Worm (Caenorhabditis elegans): ENCODE measurements around the gene srw-40.

srw-40 gene

DNA sequence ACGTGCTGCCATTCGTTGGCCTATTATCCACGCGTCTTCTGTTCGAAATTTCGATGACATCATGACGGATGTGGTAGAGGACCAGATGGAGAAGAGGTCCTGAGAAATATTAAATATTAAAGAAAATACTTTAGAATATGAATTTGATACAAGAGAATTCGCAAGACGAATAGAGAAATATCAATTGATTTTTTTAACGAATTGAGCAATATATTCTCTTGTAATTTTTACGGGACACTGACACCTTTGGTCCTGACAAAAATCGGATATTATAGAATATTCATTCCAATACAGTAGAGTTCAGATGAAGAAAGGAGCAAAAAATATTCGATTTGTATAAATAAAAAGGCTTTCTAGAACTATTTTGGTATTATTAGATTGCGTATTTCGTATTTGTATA lies 27.8 kb downstream of the srw-40 start, which contains the start of gene C01F1.6:
C01F1.6 (minus strand) TSS at position 101 of the 400 bp plus-strand sequence.
- TF ChIP-seq swsn-7 (tag; optimal IDR thresholded peaks at IDR 0.05) (no peak), blmp-1 (tag; optimal IDR thresholded peaks at IDR 0.05) (no peak), lin-13 (GFP tag; optimal IDR thresholded peaks at IDR 0.05) (no peak), nhr-90 (tag; optimal IDR thresholded peaks at IDR 0.05; ENCODE audit: poor library complexity) (no peak), ceh-63 (GFP tag; optimal IDR thresholded peaks at IDR 0.05) (no peak), egl-27 (tag; optimal IDR thresholded peaks at IDR 0.05) (no peak), alr-1 (tag; optimal IDR thresholded peaks at IDR 0.05; ENCODE audit: borderline replicate concordance) (no peak), tlp-1 (tag; optimal IDR thresholded peaks at IDR 0.05) (no peak), mep-1 (tag; optimal IDR thresholded peaks at IDR 0.05) (no peak), sup-37 (GFP tag; optimal IDR thresholded peaks at IDR 0.05) (no peak), nhr-11 (tag; optimal IDR thresholded peaks at IDR 0.05) (no peak), hlh-4 (tag; optimal IDR thresholded peaks at IDR 0.05) (no peak), pax-3 (tag; optimal IDR thresholded peaks at IDR 0.05) (no peak), tbx-2 (tag; optimal IDR thresholded peaks at IDR 0.05) (no peak)

DNA sequence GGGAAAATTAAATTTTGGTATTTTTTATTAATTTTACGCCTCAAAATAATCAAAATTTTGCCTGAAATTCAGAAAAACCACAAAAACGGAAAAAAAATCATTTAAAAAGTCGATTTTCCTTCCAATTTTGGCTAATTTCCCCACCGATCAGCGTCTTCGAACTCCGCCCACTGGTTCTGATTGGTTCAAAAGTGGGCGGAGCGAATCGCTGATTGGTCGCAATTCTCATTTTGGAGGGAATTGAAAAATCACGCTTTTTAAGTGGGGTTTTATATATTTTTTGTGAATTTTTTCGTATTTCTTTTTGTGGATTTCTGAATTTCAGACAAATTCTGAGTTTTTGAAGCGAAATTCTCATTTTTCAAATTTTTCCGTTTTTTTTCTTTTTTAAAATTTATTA lies 29.0 kb downstream of the srw-40 start:
- TF ChIP-seq Y116A8C.19 (tag; optimal IDR thresholded peaks at IDR 0.05; ENCODE audit: borderline replicate concordance): no peak
- TF ChIP-seq nhr-84 (tag; optimal IDR thresholded peaks at IDR 0.05): no peak
- no peak for TF ChIP-seq unc-86 (tag; optimal IDR thresholded peaks at IDR 0.05)
- TF ChIP-seq efl-1 (optimal IDR thresholded peaks at IDR 0.05): no peak
- TF ChIP-seq efl-1 (GFP tag; optimal IDR thresholded peaks at IDR 0.05 in 1 of 2): peak in 1 of 2 experiments; percentile 4

DNA sequence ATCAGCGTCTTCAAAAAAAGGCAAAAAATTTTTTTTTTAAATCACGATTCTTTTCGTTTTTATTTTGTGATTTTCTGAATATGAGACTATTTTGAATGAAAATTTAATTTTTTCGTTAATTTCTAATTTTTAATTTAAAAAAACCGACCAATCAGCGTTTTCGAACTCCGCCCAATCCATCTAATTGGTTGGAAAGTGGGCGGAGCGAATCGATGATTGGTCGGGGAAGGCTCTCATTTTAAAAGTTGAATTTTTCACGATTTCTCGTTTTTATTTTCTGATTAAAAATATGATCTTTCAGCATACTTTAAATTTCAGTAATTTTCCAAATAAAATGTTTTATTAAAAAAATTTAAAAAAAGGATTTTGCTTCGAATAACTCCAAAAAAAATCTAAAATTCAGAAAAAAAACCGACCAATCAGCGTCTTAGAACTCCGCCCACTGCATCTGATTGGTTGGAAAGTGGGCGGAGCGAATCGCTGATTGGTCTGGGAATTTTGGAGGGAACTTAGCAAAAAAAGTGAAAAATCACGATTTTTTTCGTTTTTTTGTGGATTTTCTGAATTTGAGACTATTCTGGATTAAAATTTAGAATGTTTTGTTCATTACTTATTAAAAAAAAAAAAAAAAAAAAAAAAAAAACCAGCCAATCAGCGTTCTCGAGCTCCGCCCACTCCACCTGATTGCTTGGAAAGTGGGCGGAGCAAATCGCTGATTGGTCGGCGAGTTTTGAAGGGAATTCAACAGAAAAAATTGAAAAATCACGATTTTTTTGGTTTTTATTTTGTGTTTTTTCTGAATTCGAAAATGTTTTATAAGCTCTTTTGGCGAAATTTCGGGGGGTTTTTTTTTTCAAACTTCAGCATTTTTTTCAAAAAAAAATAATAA lies 31.4 kb downstream of the srw-40 start:
- TF ChIP-seq elt-2 (tag; optimal IDR thresholded peaks at IDR 0.05): no peak

DNA sequence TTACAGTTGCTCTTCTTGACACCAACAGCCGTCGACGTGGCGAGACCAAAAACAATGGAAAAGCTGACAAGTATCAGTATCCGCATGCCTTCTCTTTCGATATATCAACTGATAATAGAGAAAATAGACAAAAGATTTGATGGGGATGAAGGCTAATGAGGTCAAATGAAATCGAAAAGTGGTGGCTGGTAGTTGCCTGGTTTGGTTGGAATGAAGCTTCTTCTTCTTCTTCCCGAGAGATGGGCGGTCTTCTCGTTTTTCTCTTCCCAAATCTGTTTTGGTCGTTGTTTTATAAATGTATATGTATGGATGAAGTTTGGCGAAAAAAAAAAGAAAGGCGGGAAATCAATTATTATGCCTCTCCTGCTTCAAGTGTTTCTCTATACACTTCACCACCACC lies 34.2 kb downstream of the srw-40 start, which contains the start of gene C01F1.5:
C01F1.5 (minus strand) TSS at position 103 of the 400 bp plus-strand sequence.
- TF ChIP-seq blmp-1 (tag; optimal IDR thresholded peaks at IDR 0.05) (peak; percentile 75), sup-37 (GFP tag; optimal IDR thresholded peaks at IDR 0.05) (no peak), aly-2 (tag; optimal IDR thresholded peaks at IDR 0.05) (no peak)

DNA sequence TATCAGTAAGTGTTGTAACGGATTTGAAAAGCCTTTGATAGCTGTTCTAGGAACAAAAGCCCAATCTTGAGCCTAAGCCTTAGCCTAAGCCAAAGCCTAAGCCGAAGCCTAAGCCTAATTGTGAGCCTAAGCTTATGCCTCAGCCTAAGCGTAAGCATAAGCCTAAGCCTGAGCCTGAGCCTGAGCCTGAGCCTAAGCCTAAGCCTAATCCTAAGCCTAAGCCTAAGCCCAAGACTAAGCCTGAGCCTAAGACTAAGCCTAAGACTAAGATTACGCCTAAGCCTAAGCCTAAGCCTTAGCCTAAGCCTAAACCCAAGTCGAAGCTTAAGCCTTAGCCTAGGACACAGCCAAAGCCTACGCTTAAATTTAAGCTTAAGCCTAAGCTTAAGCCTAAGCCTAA lies 38.3 kb downstream of the srw-40 start:
- TF ChIP-seq ztf-11 (tag; optimal IDR thresholded peaks at IDR 0.05): no peak
- TF ChIP-seq aha-1 (tag; optimal IDR thresholded peaks at IDR 0.05): no peak
- TF ChIP-seq ztf-4 (tag; optimal IDR thresholded peaks at IDR 0.05): no peak
- no peak for TF ChIP-seq irx-1 (tag; optimal IDR thresholded peaks at IDR 0.05)

DNA sequence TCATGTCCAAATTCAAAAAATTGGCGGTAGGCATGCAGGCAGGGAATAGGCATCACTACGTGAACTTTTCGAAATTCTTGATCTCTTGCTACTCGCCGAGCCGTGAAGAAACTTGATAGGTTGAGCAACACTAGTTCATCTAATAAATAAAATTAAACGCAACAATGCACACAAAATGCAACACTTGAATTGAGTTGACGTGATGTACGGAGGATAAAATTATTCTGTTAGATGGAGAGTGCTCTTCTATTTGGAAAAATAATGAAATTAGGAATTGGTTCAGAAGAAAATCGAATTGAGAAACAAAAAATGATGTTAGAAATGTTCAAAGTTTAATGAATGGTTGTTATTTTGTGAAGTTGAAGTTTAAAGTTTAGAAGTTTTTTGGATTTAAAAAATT lies 39.0 kb downstream of the srw-40 start:
- no peak for TF ChIP-seq nhr-20 (tag; optimal IDR thresholded peaks at IDR 0.05)
- TF ChIP-seq snu-23 (GFP tag; optimal IDR thresholded peaks at IDR 0.05): no peak
- TF ChIP-seq hpl-2 (GFP tag; optimal IDR thresholded peaks at IDR 0.05): no peak
- TF ChIP-seq lin-14 (GFP tag; optimal IDR thresholded peaks at IDR 0.05): no peak
- TF ChIP-seq efl-3 (GFP tag; optimal IDR thresholded peaks at IDR 0.05): no peak
- no peak for TF ChIP-seq lin-15B (tag; optimal IDR thresholded peaks at IDR 0.05)
- TF ChIP-seq zag-1 (tag; optimal IDR thresholded peaks at IDR 0.05): no peak
- TF ChIP-seq alr-1 (tag; optimal IDR thresholded peaks at IDR 0.05; ENCODE audit: borderline replicate concordance): no peak
- no peak for TF ChIP-seq efl-1 (optimal IDR thresholded peaks at IDR 0.05)
- TF ChIP-seq efl-1 (GFP tag; optimal IDR thresholded peaks at IDR 0.05 in 1 of 2): no peak

Data from whole organism, L1 larva.